Fruit fly (Drosophila melanogaster): ENCODE data around the gene CG5890.

DNA sequence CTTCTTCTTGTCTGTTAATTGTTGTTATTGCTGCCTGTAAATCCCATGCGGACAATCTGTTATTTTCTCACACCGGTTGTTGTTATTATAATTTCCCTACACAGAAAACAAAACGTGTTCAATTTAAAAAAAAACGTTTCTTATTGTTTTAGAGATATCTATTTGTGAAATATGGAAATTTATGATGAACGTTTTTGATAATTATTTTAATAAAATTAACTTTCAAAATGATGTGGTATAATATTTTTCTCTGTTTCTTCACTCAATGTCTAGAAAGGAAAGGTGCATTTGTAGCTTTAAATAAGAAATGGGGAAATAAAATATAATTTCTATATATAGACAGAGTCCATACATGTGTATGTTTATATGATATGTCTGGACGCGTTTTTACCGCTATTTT lies 28.3 kb downstream of the CG5890 start:
- TF ChIP-seq CG8478 (optimal IDR thresholded peaks at IDR 0.05) (no peak), CTCF (optimal IDR thresholded peaks at IDR 0.05) (no peak)

All from S2 (cell line).